Fruit fly (Drosophila melanogaster): ENCODE results near the gene Obp83cd.

Obp83cd gene

DNA sequence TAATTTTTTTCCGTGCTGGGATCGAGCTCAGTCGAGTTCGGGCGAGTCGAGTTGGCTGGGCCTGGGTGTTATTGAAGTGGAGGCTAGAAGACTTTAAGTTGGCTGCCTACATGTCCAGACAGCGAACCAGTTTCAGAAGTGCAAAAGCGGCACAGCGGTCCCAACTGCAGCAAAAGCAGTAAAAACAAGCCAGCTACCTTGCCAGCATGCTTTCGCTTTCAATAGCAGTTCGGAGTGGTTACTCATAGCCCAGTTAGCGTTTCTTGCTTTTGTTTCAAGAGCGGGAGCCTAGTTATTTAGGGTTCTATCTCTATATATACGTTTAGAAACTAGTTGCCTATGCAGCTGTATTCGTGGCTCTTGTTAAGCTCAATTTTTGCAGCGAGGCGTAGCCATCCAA, 5.2 kb upstream of the Obp83cd start:
- no peak for TF ChIP-seq Pif1B (GFP tag; optimal IDR thresholded peaks at IDR 0.05)
- TF ChIP-seq CG4496 (GFP tag; IDR thresholded peaks at IDR 0.05): peak; percentile 20; the same call in 1 of the 3 replicates

dm6 chr3R:6105160-6105559, 2.8 kb upstream of the Obp83cd start:
- no peak for TF ChIP-seq CG15710 (tag; optimal IDR thresholded peaks at IDR 0.05)
- TF ChIP-seq CG9948 (tag; optimal IDR thresholded peaks at IDR 0.05): no peak
- TF ChIP-seq EcR (GFP tag; optimal IDR thresholded peaks at IDR 0.05): no peak
- TF ChIP-seq CG12605 (GFP tag; IDR thresholded peaks at IDR 0.05): no peak
- no peak for TF ChIP-seq rn (GFP tag; IDR thresholded peaks at IDR 0.05)
- no peak for TF ChIP-seq gl (tag; optimal IDR thresholded peaks at IDR 0.05)
- no peak for TF ChIP-seq Snoo (tag; optimal IDR thresholded peaks at IDR 0.05)
- no peak for TF ChIP-seq Pif1B (GFP tag; optimal IDR thresholded peaks at IDR 0.05)
- TF ChIP-seq fd96Ca (GFP tag; IDR thresholded peaks at IDR 0.05): no peak
- TF ChIP-seq CG17806 (tag; optimal IDR thresholded peaks at IDR 0.05): no peak
- no peak for TF ChIP-seq CG10348 (GFP tag; IDR thresholded peaks at IDR 0.05)
- TF ChIP-seq Pif1A (GFP tag; optimal IDR thresholded peaks at IDR 0.05): no peak
- no peak for TF ChIP-seq CG8159 (tag; optimal IDR thresholded peaks at IDR 0.05)
- no peak for TF ChIP-seq CG32121 (GFP tag; IDR thresholded peaks at IDR 0.05)
- no peak for TF ChIP-seq Ets98B (GFP tag; IDR thresholded peaks at IDR 0.05)
- TF ChIP-seq CG14655 (GFP tag; optimal IDR thresholded peaks at IDR 0.05): no peak
- TF ChIP-seq CG4496 (GFP tag; IDR thresholded peaks at IDR 0.05): no peak
- TF ChIP-seq CG13204 (GFP tag; optimal IDR thresholded peaks at IDR 0.05): no peak

DNA sequence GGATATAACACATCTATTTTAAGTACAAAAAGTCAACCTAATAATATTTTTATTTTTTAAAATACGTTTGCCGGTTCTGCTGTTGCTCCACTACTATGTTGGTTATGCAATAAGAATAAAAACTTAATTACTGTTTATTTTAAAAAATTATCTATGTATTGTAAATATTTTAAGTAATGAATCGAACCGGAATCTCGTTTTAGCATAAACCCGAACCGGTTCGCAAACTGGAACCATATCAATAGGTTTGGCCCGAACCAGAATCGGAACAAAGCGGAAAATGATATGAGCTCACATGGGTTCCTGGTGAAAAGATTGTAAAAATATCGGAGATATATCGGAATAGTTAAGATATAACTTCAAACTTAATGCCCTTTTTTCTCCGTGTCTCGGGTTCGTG, 1.2 kb upstream of the Obp83cd start:
- TF ChIP-seq CG8159 (tag; optimal IDR thresholded peaks at IDR 0.05): peak; percentile 68
- no peak for TF ChIP-seq gl (tag; optimal IDR thresholded peaks at IDR 0.05)
- no peak for TF ChIP-seq rn (GFP tag; IDR thresholded peaks at IDR 0.05)
- no peak for TF ChIP-seq Pif1A (GFP tag; optimal IDR thresholded peaks at IDR 0.05)
- TF ChIP-seq Ets98B (GFP tag; IDR thresholded peaks at IDR 0.05): no peak
- TF ChIP-seq CG10348 (GFP tag; IDR thresholded peaks at IDR 0.05): no peak
- TF ChIP-seq CG9948 (tag; optimal IDR thresholded peaks at IDR 0.05): peak; percentile 50
- no peak for TF ChIP-seq CG32121 (GFP tag; IDR thresholded peaks at IDR 0.05)
- peak; percentile 31 for TF ChIP-seq CG17806 (tag; optimal IDR thresholded peaks at IDR 0.05)
- TF ChIP-seq CG13204 (GFP tag; optimal IDR thresholded peaks at IDR 0.05): no peak
- no peak for TF ChIP-seq CG12605 (GFP tag; IDR thresholded peaks at IDR 0.05)
- peak; percentile 29 for TF ChIP-seq CG8301 (tag; optimal IDR thresholded peaks at IDR 0.05)
- TF ChIP-seq CG15710 (tag; optimal IDR thresholded peaks at IDR 0.05): peak; percentile 57
- no peak for TF ChIP-seq EcR (GFP tag; optimal IDR thresholded peaks at IDR 0.05)
- no peak for TF ChIP-seq D1 (tag; optimal IDR thresholded peaks at IDR 0.05)
- peak; percentile 22 for TF ChIP-seq Pif1B (GFP tag; optimal IDR thresholded peaks at IDR 0.05)
- TF ChIP-seq fd96Ca (GFP tag; IDR thresholded peaks at IDR 0.05): no peak
- TF ChIP-seq Snoo (tag; optimal IDR thresholded peaks at IDR 0.05): peak; percentile 9
- TF ChIP-seq CG4496 (GFP tag; IDR thresholded peaks at IDR 0.05): peak; percentile 20; the same call in 1 of the 3 replicates
- no peak for TF ChIP-seq CG34367 (tag; optimal IDR thresholded peaks at IDR 0.05)
- TF ChIP-seq CG14655 (GFP tag; optimal IDR thresholded peaks at IDR 0.05): peak; percentile 61

DNA sequence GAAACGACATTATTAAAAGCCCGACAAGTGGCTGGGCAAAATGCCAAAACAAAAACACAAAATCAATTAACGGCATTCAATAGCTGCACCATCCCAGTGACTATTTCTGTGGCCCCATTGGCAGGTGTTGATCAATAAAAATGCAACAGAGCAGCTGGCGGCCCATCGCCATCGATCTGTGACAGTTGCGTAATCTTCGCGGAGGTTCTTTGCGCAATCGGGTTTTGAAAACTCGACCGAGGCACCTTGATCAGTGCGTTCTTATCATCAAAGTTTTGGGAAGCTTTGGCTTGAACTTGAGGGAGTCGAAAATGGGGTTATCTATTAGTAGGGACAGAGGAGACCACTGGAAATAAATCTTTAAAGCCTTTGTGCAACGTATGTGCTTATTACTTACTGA, 581 bp upstream of the Obp83cd start:
- TF ChIP-seq EcR (GFP tag; optimal IDR thresholded peaks at IDR 0.05): peak; percentile 28
- no peak for TF ChIP-seq CG34367 (tag; optimal IDR thresholded peaks at IDR 0.05)
- no peak for TF ChIP-seq Pif1B (GFP tag; optimal IDR thresholded peaks at IDR 0.05)

DNA sequence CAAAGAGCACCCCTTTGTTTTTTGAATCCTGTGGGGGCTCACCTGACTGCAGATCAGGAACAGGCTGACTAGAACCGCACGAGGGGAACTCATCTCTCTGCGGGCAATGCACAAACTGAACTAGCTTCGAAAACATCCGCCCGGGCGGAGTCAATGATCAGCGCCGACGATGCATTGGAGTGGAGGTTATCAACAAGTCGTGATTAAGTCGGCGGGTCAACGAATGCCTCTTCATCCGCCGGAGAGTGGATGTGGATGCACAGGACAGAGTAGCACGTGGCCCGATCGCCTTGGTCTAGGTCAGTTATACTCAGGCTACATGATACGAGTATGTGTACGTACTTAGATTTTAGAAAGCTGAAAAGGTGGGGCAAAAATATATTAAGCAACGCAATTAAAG, 3.0 kb downstream of the Obp83cd start, which contains the start of gene Obp83ef:
Obp83ef (minus strand) TSS at position 119 of the 400 bp plus-strand sequence.
- TF ChIP-seq rn (GFP tag; IDR thresholded peaks at IDR 0.05) (no peak), CG17806 (tag; optimal IDR thresholded peaks at IDR 0.05) (no peak), EcR (GFP tag; optimal IDR thresholded peaks at IDR 0.05) (peak; percentile 88)

DNA sequence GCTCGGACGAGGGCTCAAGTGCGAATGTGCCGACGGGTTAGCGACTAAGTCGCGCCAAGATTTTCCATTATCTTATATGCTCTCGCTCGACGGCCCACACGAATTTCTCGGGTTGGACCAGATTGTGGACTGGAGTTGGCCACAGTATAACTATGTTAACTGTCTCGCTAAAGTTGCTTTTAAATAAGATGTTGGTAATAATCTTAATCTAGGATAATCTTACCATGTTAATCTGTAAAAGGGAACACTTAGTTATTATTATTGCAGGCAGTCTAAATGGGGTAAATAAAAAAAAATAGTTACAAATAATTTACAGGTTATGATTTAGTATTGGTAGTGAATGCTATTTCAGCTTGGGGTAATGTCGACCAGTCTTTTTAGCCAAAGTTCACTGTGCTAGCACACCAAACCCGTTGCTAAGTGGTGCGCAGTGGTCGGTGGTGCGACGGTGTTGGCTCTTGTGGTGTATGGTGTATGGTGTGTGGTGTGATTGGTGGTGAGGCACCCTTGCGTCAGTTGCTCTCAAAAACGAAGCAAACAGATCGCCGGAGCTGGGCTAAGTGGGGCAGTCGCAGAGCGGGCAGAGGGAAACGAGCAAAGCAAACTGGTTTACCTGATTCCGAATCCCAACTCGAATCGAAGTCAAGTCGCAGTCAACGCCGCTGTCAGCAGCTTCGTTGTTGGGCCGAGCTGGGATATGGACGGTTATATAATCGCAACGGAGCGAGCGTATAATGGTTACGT, 4.5 kb downstream of the Obp83cd start, which contains the start of gene Obp83g:
Obp83g (minus strand) TSS at position 51 of the 744 bp plus-strand sequence.
- TF ChIP-seq D1 (tag; optimal IDR thresholded peaks at IDR 0.05): peak; percentile 3
- TF ChIP-seq Pif1A (GFP tag; optimal IDR thresholded peaks at IDR 0.05): peak; percentile 77
- TF ChIP-seq Ets98B (GFP tag; IDR thresholded peaks at IDR 0.05): peak; percentile 60; the same call in 1 of the 2 replicates
- TF ChIP-seq EcR (GFP tag; optimal IDR thresholded peaks at IDR 0.05): peak; percentile 45
- TF ChIP-seq CG13204 (GFP tag; optimal IDR thresholded peaks at IDR 0.05): peak; percentile 42
- peak; percentile 70 for TF ChIP-seq CG17806 (tag; optimal IDR thresholded peaks at IDR 0.05)
- TF ChIP-seq CG12605 (GFP tag; IDR thresholded peaks at IDR 0.05): no peak
- peak; percentile 75 for TF ChIP-seq CG9948 (tag; optimal IDR thresholded peaks at IDR 0.05)
- TF ChIP-seq CG10348 (GFP tag; IDR thresholded peaks at IDR 0.05): peak; percentile 14; the same call in 1 of the 2 replicates
- peak; percentile 22; the same call in 1 of the 3 replicates for TF ChIP-seq fd96Ca (GFP tag; IDR thresholded peaks at IDR 0.05)
- peak; percentile 65 for TF ChIP-seq CG4496 (GFP tag; IDR thresholded peaks at IDR 0.05)
- peak; percentile 79 for TF ChIP-seq CG14655 (GFP tag; optimal IDR thresholded peaks at IDR 0.05)
- TF ChIP-seq rn (GFP tag; IDR thresholded peaks at IDR 0.05): no peak
- peak; percentile 88 for TF ChIP-seq CG8159 (tag; optimal IDR thresholded peaks at IDR 0.05)
- TF ChIP-seq CG15710 (tag; optimal IDR thresholded peaks at IDR 0.05): peak; percentile 85
- TF ChIP-seq gl (tag; optimal IDR thresholded peaks at IDR 0.05): peak; percentile 56
- peak; percentile 76 for TF ChIP-seq CG8301 (tag; optimal IDR thresholded peaks at IDR 0.05)
- TF ChIP-seq Snoo (tag; optimal IDR thresholded peaks at IDR 0.05): peak; percentile 59
- TF ChIP-seq Pif1B (GFP tag; optimal IDR thresholded peaks at IDR 0.05): peak; percentile 70
- TF ChIP-seq CG32121 (GFP tag; IDR thresholded peaks at IDR 0.05): peak; percentile 67; the same call in 1 of the 2 replicates
- peak; percentile 77 for TF ChIP-seq CG34367 (tag; optimal IDR thresholded peaks at IDR 0.05)
